Worm (Caenorhabditis elegans) whole organism, L4 larva: ENCODE measurements around the gene R53.4.

Experiments
- T20F7.1 ChIP-seq: fragments of 200-800 bp; sonication (Bioruptor generic); optimal IDR thresholded peaks from 2 replicates; lab custom pipeline; 2018; ENCODE audit warnings: mild to moderate bottlenecking, missing genetic modification characterization, missing compliant biosample characterization
- ces-1 ChIP-seq: fragments of 150-350 bp; sonication (generic microtip); optimal IDR thresholded peaks from 4 replicates; lab custom pipeline; 2014; ENCODE audit warnings: missing biosample characterization, missing genetic modification reagents, missing genetic modification characterization
- lin-15B ChIP-seq: fragments of 150-350 bp; sonication (generic microtip); optimal IDR thresholded peaks from 3 replicates; lab custom pipeline; 2014; ENCODE audit warnings: missing biosample characterization, missing genetic modification characterization
- unc-62 ChIP-seq, 3 experiments: fragments of 150-350 bp in 1 of 3; sonication (generic microtip); optimal IDR thresholded peaks in 2 of 3; peaks in 1 of 3; 1 replicate in 1 of 3; 2 replicates in 2 of 3; lab custom pipeline; 2014 to 2017; ENCODE audit warnings: missing biosample characterization in 3 of 3, missing genetic modification characterization in 3 of 3, missing genetic modification reagents in 3 of 3, missing genotype in 1 of 3

DNA sequence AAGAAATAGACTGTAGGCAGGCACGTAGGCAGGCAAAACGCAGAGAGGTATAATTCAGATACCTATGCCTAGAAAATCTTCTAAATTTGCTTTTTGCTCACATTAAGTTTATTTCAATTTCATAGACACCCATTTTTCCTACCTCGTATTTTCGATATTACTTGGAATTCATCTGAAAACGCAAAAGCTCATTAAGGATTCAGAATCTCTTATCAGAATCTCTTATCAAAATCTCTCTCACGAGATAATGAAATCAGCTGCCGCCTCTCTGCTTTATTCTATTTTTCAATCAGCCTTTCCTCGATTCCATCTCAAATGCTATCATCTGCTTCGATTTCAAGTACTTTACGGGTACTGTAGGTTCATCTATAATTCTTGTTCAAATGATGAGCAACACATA lies 16.0 kb downstream of the R53.4 start:
- TF ChIP-seq T20F7.1 (GFP tag; lab: Kevin White, UChicago) (no peak), ces-1 (GFP tag; lab: Kevin White, UChicago) (no peak), lin-15B (tag; lab: Kevin White, UChicago) (no peak), unc-62 (GFP tag; optimal IDR thresholded peaks at IDR 0.05 in 1 of 2; lab: Kevin White, UChicago) (no peak), unc-62 (tag; optimal IDR thresholded peaks at IDR 0.05; lab: Kevin White, UChicago) (no peak)
